Worm (Caenorhabditis elegans): ENCODE measurements around the gene F56D6.9.
"Not testable (repeated sequence)": the region's sequence is repeated elsewhere in the genome, so short reads cannot be mapped to it uniquely, and the experiment has no call there.

The F56D6.9 gene

DNA sequence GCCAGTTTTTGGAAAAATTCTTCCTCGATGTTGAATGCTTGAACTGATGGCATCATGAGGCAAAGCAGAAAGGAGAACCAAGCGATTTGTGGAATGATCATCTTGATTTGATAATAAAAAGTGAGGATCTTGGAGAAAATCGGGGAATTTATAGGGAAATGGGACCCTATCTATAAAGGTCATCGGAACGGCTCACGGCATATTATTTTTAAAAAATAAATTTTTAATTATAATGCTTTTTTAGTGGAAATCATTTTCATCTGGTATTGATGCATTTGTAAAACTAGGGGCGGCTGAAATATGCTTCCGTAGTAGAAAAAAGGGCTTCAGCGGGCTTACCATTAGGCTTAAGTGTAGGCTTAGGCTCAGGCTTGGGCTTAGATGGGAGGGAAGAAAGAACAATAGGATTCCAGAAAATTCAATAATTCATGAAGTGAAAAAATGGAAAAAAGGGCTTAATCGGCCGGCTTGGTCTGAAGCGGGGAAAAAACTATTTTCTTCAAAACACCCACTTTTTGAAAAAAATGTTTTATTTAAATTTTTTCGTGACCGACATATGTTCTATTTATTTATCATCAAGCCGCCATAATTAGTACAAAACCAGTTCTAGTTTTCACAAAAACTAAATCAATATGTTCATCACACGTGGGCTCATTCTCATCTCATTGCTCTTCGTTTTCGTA lies 15.5 kb downstream of the F56D6.9 start, which contains the start of the genes F56D6.22 and F56D6.12:
Gene F56D6.22, minus strand, starts transcription at position 101 of the 683 bp plus-strand sequence.
Gene F56D6.12, plus strand, starts transcription at position 633 of the 683 bp plus-strand sequence.
- no peak for TF ChIP-seq ztf-1 (GFP tag; conservative IDR thresholded peaks at IDR 0.05)
- TF ChIP-seq R02D3.7 (tag; optimal IDR thresholded peaks at IDR 0.05), result no peak
- TF ChIP-seq nhr-11 (tag; optimal IDR thresholded peaks at IDR 0.05), result no peak
- no peak for TF ChIP-seq aly-2 (tag; optimal IDR thresholded peaks at IDR 0.05)
- no peak for TF ChIP-seq dmd-4 (tag; optimal IDR thresholded peaks at IDR 0.05)
- no peak for TF ChIP-seq snpc-4 (tag; optimal IDR thresholded peaks at IDR 0.05)
- TF ChIP-seq ZK546.5 (tag; optimal IDR thresholded peaks at IDR 0.05), result no peak

DNA sequence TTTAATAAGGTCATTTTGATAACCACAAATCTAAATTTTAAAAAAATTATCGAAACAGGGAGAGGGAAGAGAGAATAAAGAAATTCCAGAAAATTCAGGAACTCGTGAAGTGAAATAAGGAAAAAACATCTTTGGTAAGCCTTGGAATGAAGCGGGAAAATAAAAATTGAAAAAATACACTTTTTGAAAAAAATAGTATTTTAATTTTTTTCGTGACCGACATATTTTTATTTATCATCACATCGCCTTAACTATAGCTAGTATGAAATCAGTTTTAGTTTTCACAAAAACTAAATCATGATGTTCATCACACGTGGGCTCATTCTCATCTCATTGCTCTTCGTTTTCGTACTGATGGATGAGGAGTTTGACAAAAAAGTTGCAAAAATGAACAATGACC lies 17.0 kb downstream of the F56D6.9 start, which contains the start of gene F56D6.13:
Gene F56D6.13, plus strand, starts transcription at position 301 of the 400 bp plus-strand sequence.
- TF ChIP-seq R02D3.7 (tag; optimal IDR thresholded peaks at IDR 0.05), result no peak
- TF ChIP-seq ceh-82 (tag; optimal IDR thresholded peaks at IDR 0.05), result no peak
- no peak for TF ChIP-seq ZK546.5 (tag; optimal IDR thresholded peaks at IDR 0.05)
- TF ChIP-seq ceh-16 (tag; optimal IDR thresholded peaks at IDR 0.05), result no peak
- no peak for TF ChIP-seq nhr-129 (tag; optimal IDR thresholded peaks at IDR 0.05)
- TF ChIP-seq lin-11 (tag; optimal IDR thresholded peaks at IDR 0.05), result no peak
- no peak for TF ChIP-seq nhr-23 (tag; optimal IDR thresholded peaks at IDR 0.05)
- TF ChIP-seq unc-39 (tag; optimal IDR thresholded peaks at IDR 0.05), result no peak
- no peak for TF ChIP-seq lin-13 (GFP tag; optimal IDR thresholded peaks at IDR 0.05)
- no peak for TF ChIP-seq Y55F3AM.14 (GFP tag; optimal IDR thresholded peaks at IDR 0.05)
- no peak for TF ChIP-seq sem-4 (tag; optimal IDR thresholded peaks at IDR 0.05)
- TF ChIP-seq egl-27 (tag; optimal IDR thresholded peaks at IDR 0.05), result no peak
- TF ChIP-seq gmeb-1 (tag; optimal IDR thresholded peaks at IDR 0.05), result no peak
- no peak for TF ChIP-seq blmp-1 (tag; optimal IDR thresholded peaks at IDR 0.05; ENCODE audit: insufficient read depth)

DNA sequence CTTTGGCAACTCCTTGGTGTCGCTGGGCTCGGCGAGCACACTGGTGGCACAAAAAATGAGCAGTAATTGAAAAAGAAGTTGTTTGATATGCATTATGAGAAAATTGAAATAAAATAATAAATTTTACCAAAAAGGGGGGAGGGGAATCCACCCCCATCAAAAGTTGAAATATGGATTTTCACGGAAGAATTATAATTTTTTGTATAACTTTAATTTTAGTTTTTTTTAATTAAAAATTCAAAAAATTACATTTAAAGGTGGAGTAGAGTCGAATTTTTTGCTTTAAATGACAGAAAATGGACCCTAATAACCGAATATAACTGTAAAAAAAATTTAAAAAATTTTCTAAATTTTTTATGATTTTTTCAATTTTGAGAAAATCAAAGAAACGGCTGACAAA lies 19.7 kb downstream of the F56D6.9 start, which contains the start of gene F56D6.18:
Gene F56D6.18, minus strand, starts transcription at position 101 of the 400 bp plus-strand sequence.
- not testable (repeated sequence) for TF ChIP-seq mbf-1 (tag; optimal IDR thresholded peaks at IDR 0.05); ama-1 (optimal IDR thresholded peaks at IDR 0.05); nhr-21 (tag; optimal IDR thresholded peaks at IDR 0.05)

DNA sequence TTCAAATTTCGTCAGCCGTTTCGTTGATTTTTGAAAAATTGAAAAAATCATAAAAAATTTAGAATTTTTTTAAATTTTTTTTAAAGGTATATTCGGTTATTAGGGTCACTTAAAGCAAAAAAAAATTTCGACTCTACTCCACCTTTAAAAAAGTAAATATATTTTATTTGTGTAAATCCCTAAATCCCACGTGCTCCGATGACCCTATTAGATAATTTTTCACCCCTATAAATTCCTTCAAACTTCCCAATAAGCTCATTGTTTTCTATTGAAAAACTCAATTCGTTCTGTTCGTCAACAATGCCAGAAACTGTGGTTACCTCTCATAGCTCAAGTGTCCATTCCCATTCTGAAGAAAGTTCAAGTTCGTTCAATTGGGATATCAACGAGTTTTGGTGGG lies 20.5 kb downstream of the F56D6.9 start, which contains the start of gene F56D6.20:
Gene F56D6.20, plus strand, starts transcription at position 301 of the 400 bp plus-strand sequence.
- TF ChIP-seq dmd-4 (tag; optimal IDR thresholded peaks at IDR 0.05) (no peak), C34F6.9 (tag; optimal IDR thresholded peaks at IDR 0.05) (no peak), zag-1 (tag; optimal IDR thresholded peaks at IDR 0.05) (no peak), nhr-129 (tag; optimal IDR thresholded peaks at IDR 0.05) (no peak), ztf-1 (GFP tag; conservative IDR thresholded peaks at IDR 0.05) (no peak), crh-2 (tag; optimal IDR thresholded peaks at IDR 0.05) (no peak), sem-4 (tag; optimal IDR thresholded peaks at IDR 0.05) (no peak), fos-1 (tag; optimal IDR thresholded peaks at IDR 0.05) (no peak), F13H6.1 (tag; optimal IDR thresholded peaks at IDR 0.05) (no peak), unc-62 (GFP tag; optimal IDR thresholded peaks at IDR 0.05) (no peak), mab-5 (tag; optimal IDR thresholded peaks at IDR 0.05) (no peak)

DNA sequence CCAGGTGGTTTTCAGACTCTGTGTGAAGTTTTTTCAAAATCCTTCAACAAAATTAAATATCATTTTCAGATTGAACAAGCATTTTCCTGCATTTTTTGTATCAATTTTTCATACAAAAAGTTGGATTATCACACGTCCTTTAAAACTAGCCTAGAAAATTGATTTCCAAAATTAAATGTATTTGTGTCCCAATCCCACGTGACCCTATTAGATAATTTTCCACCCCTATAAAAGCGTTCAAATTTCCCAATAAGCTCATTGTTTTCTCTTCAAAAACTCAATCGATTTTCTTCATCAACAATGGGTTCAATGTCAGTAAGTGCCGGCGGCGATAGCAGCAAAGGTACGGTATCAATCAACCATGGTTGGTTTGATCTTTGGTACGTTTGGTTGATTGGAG lies 22.3 kb downstream of the F56D6.9 start, which contains the start of gene F56D6.19:
Gene F56D6.19, plus strand, starts transcription at position 301 of the 400 bp plus-strand sequence.
- TF ChIP-seq blmp-1 (tag; optimal IDR thresholded peaks at IDR 0.05; ENCODE audit: insufficient read depth), result no peak
- no peak for TF ChIP-seq egl-27 (tag; optimal IDR thresholded peaks at IDR 0.05)
- no peak for TF ChIP-seq alr-1 (tag; optimal IDR thresholded peaks at IDR 0.05)
- TF ChIP-seq aly-2 (tag; optimal IDR thresholded peaks at IDR 0.05), result no peak
- TF ChIP-seq lin-13 (GFP tag; optimal IDR thresholded peaks at IDR 0.05), result no peak
- TF ChIP-seq sem-4 (tag; optimal IDR thresholded peaks at IDR 0.05), result no peak
- TF ChIP-seq zag-1 (tag; optimal IDR thresholded peaks at IDR 0.05), result no peak
- no peak for TF ChIP-seq F13H6.1 (tag; optimal IDR thresholded peaks at IDR 0.05)
- no peak for TF ChIP-seq C34F6.9 (tag; optimal IDR thresholded peaks at IDR 0.05)
- no peak for TF ChIP-seq peb-1 (tag; optimal IDR thresholded peaks at IDR 0.05)
- TF ChIP-seq ZK546.5 (tag; optimal IDR thresholded peaks at IDR 0.05), result no peak
- TF ChIP-seq mbf-1 (tag; optimal IDR thresholded peaks at IDR 0.05), result no peak
- TF ChIP-seq elt-1 (tag; optimal IDR thresholded peaks at IDR 0.05), result no peak
- TF ChIP-seq dmd-4 (tag; optimal IDR thresholded peaks at IDR 0.05), result no peak
- no peak for TF ChIP-seq ztf-4 (tag; optimal IDR thresholded peaks at IDR 0.05)
- TF ChIP-seq fos-1 (tag; optimal IDR thresholded peaks at IDR 0.05), result no peak
- no peak for TF ChIP-seq ztf-1 (GFP tag; conservative IDR thresholded peaks at IDR 0.05)
- no peak for TF ChIP-seq nhr-10 (tag; optimal IDR thresholded peaks at IDR 0.05)
- TF ChIP-seq nhr-21 (tag; optimal IDR thresholded peaks at IDR 0.05), result no peak
- TF ChIP-seq Y55F3AM.14 (GFP tag; optimal IDR thresholded peaks at IDR 0.05), result no peak
